Fruit fly (Drosophila melanogaster) whole organism, embryonic: Measurements from ENCODE around the gene Lrch.

Source experiments
- CG16863 ChIP-seq: fragments of 200-800 bp; sonication (Bioruptor generic); optimal IDR thresholded peaks from 3 replicates; lab custom pipeline; 2016; ENCODE audit warnings: missing biosample characterization, missing genetic modification characterization
- croc ChIP-seq: fragments of 200-800 bp; sonication (Bioruptor generic); conservative IDR thresholded peaks from 3 replicates; pipeline ENCODE4 v1.3.6; 2022; ENCODE audit warnings: missing biosample characterization, missing genetic modification characterization
- h ChIP-seq: fragments of >200 bp; optimal IDR thresholded peaks from 2 replicates; lab custom pipeline; 2017

dm6 chr2L:17429788-17430587, 46.1 kb upstream of the Lrch start:
- no peak for TF ChIP-seq h
- TF ChIP-seq CG16863 (GFP tag; lab: Kevin White, UChicago), result peak; percentile 36
- TF ChIP-seq croc (GFP tag; lab: Robert Waterston, UW), result peak; percentile 93
